Fruit fly (Drosophila melanogaster) whole organism, embryonic: ENCODE results near the gene plx.

ENCODE experiments used
- Atf3 ChIP-seq: fragments of 200-800 bp; sonication (Bioruptor generic); optimal IDR thresholded peaks from 3 replicates; lab custom pipeline; 2016; ENCODE audit warnings: missing biosample characterization, missing genetic modification characterization
- Awh ChIP-seq: fragments of 200-800 bp; sonication (Bioruptor generic); IDR thresholded peaks from 2 replicates; pipeline ENCODE4, ENCODE4 v1.3.6; 2022; ENCODE audit warnings: missing biosample characterization, missing genetic modification characterization
- B-H1 ChIP-seq: fragments of 200-800 bp; sonication (Bioruptor generic); IDR thresholded peaks from 3 replicates; pipeline ENCODE4 v1.3.6; 2022; ENCODE audit warnings: missing biosample characterization, missing genetic modification characterization
- Blimp-1 ChIP-seq: fragments of 200-800 bp; sonication (Bioruptor generic); optimal IDR thresholded peaks from 3 replicates; lab custom pipeline; 2018; ENCODE audit warnings: missing biosample characterization, missing genetic modification characterization, mild to moderate bottlenecking, moderate library complexity, missing genetic modification reagents
- CG11695 ChIP-seq: fragments of 200-800 bp; sonication (Bioruptor generic); IDR thresholded peaks from 3 replicates; pipeline ENCODE4 v1.3.6; 2022; ENCODE audit warnings: missing biosample characterization, missing genetic modification characterization
- CG12071 ChIP-seq: fragments of 200-800 bp; sonication (Bioruptor generic); optimal IDR thresholded peaks from 3 replicates; lab custom pipeline; 2018; ENCODE audit warnings: missing biosample characterization, mild to moderate bottlenecking, missing genetic modification characterization
- CG12744 ChIP-seq: fragments of 200-800 bp; sonication (Bioruptor generic); optimal IDR thresholded peaks from 2 replicates; lab custom pipeline; 2016; ENCODE audit warnings: missing biosample characterization, missing genetic modification characterization
- CG12769 ChIP-seq: fragments of 200-800 bp; sonication (Bioruptor generic); optimal IDR thresholded peaks from 2 replicates; lab custom pipeline; 2019; ENCODE audit warnings: missing biosample characterization, mild to moderate bottlenecking, missing genetic modification characterization, moderate library complexity
- CG15514 ChIP-seq: fragments of 200-800 bp; sonication (Bioruptor generic); optimal IDR thresholded peaks from 3 replicates; lab custom pipeline; 2017; ENCODE audit warnings: missing biosample characterization, missing genetic modification characterization, mild to moderate bottlenecking, moderate library complexity, missing genetic modification reagents
- CG16813 ChIP-seq: fragments of 200-800 bp; sonication (Bioruptor generic); IDR thresholded peaks from 3 replicates; pipeline ENCODE4 v1.3.6; 2022; ENCODE audit warnings: missing biosample characterization, missing genetic modification characterization; ENCODE audit not compliant: partially characterized antibody
- CG17385 ChIP-seq: fragments of 200-800 bp; sonication (Bioruptor generic); optimal IDR thresholded peaks from 3 replicates; lab custom pipeline; 2018; ENCODE audit warnings: missing biosample characterization, mild to moderate bottlenecking, missing genetic modification characterization
- CG1832 ChIP-seq: fragments of 200-800 bp; sonication (Bioruptor generic); optimal IDR thresholded peaks from 2 replicates; lab custom pipeline; 2017; ENCODE audit warnings: missing biosample characterization, mild to moderate bottlenecking, missing genetic modification characterization, inconsistent platforms
- CG2116 ChIP-seq: fragments of 200-800 bp; sonication (Bioruptor generic); optimal IDR thresholded peaks from 3 replicates; lab custom pipeline; 2018; ENCODE audit warnings: missing biosample characterization, mild to moderate bottlenecking, missing genetic modification characterization
- CG2120 ChIP-seq: fragments of 200-800 bp; sonication (Bioruptor generic); optimal IDR thresholded peaks from 3 replicates; lab custom pipeline; 2016; ENCODE audit warnings: missing biosample characterization, missing genetic modification characterization
- CG31224 ChIP-seq: fragments of 200-800 bp; sonication (Bioruptor generic); IDR thresholded peaks from 2 replicates; pipeline ENCODE4 v1.3.6; 2022; ENCODE audit warnings: missing biosample characterization, missing genetic modification characterization
- CG32532 ChIP-seq: fragments of 200-800 bp; sonication (Bioruptor generic); IDR thresholded peaks from 2 replicates; pipeline ENCODE4 v1.3.6; 2022; ENCODE audit warnings: missing biosample characterization, missing genetic modification characterization
- CG3281 ChIP-seq: fragments of 200-800 bp; sonication (Bioruptor generic); optimal IDR thresholded peaks from 3 replicates; lab custom pipeline; 2017; ENCODE audit warnings: missing biosample characterization, mild to moderate bottlenecking, missing genetic modification characterization
- CG34224 ChIP-seq: fragments of 200-800 bp; sonication (Bioruptor generic); IDR thresholded peaks from 3 replicates; pipeline ENCODE4 v1.3.6; 2022; ENCODE audit warnings: missing biosample characterization, missing genetic modification characterization; ENCODE audit not compliant: partially characterized antibody
- CG7372 ChIP-seq: fragments of 200-800 bp; sonication (Bioruptor generic); IDR thresholded peaks from 2 replicates; pipeline ENCODE4 v1.3.6; 2022; ENCODE audit warnings: missing biosample characterization, missing genetic modification characterization
- CG8281 ChIP-seq: fragments of 200-800 bp; sonication (Bioruptor generic); optimal IDR thresholded peaks from 2 replicates; lab custom pipeline; 2018; ENCODE audit warnings: missing biosample characterization, mild to moderate bottlenecking, missing genetic modification characterization, moderate library complexity
- CG8290 ChIP-seq, 3 experiments: fragments of 200-800 bp; sonication (Bioruptor generic); optimal IDR thresholded peaks; 2 replicates each; lab custom pipeline; 2016 to 2019; ENCODE audit warnings: missing biosample characterization in 3 of 3, missing genetic modification characterization in 3 of 3, mild to moderate bottlenecking in 2 of 3, moderate library complexity in 1 of 3
- CG8924 ChIP-seq: fragments of 200-800 bp; optimal IDR thresholded peaks from 3 replicates; lab custom pipeline; 2019; ENCODE audit warnings: missing biosample characterization, mild to moderate bottlenecking, missing genetic modification characterization, moderate library complexity
- CTCF ChIP-seq: fragments of 200-800 bp; sonication (Bioruptor generic); optimal IDR thresholded peaks from 2 replicates; lab custom pipeline; 2017; ENCODE audit warnings: missing biosample characterization, mild to moderate bottlenecking, missing genetic modification characterization, moderate library complexity
- Dip2 ChIP-seq: fragments of 200-800 bp; sonication (Bioruptor generic); IDR thresholded peaks from 2 replicates; pipeline ENCODE4 v1.3.6; 2022; ENCODE audit warnings: missing biosample characterization, missing genetic modification characterization
- Dp ChIP-seq: fragments of 200-800 bp; sonication (Bioruptor generic); optimal IDR thresholded peaks from 2 replicates; lab custom pipeline; 2018; ENCODE audit warnings: missing biosample characterization, mild to moderate bottlenecking, missing genetic modification characterization, moderate library complexity
- Fer1 ChIP-seq: fragments of 200-800 bp; sonication (Bioruptor generic); optimal IDR thresholded peaks from 2 replicates; lab custom pipeline; 2017; ENCODE audit warnings: missing biosample characterization, mild to moderate bottlenecking, missing genetic modification characterization
- Hr39 ChIP-seq: fragments of >200 bp; optimal IDR thresholded peaks from 2 replicates; lab custom pipeline; 2017
- Hr51 ChIP-seq, 2 experiments: fragments of 200-800 bp; sonication (Bioruptor generic); optimal IDR thresholded peaks; 2 replicates in 1 of 2; 3 replicates in 1 of 2; lab custom pipeline; 2016 to 2018; ENCODE audit warnings: missing biosample characterization in 2 of 2, missing genetic modification characterization in 2 of 2, mild to moderate bottlenecking in 1 of 2, moderate library complexity in 1 of 2
- Lhr ChIP-seq: fragments of 200-800 bp; sonication (Bioruptor generic); optimal IDR thresholded peaks from 3 replicates; lab custom pipeline; 2017; ENCODE audit warnings: mild to moderate bottlenecking, missing biosample characterization, missing genetic modification reagents, missing genetic modification characterization
- Med ChIP-seq: fragments of 200-800 bp; sonication (Bioruptor generic); peaks from one replicate; lab custom pipeline; 2016; ENCODE audit warnings: missing biosample characterization, missing genetic modification characterization, mild to moderate bottlenecking, inconsistent platforms, moderate library complexity
- Neu2 ChIP-seq: fragments of 200-800 bp; sonication (Bioruptor generic); optimal IDR thresholded peaks from 3 replicates; lab custom pipeline; 2016; ENCODE audit warnings: missing biosample characterization, missing genetic modification characterization, borderline replicate concordance
- NfI ChIP-seq: fragments of 200-800 bp; sonication (Bioruptor generic); optimal IDR thresholded peaks from 3 replicates; lab custom pipeline; 2018; ENCODE audit warnings: missing biosample characterization, mild to moderate bottlenecking, missing genetic modification characterization, moderate library complexity
- Optix ChIP-seq: fragments of 200-800 bp; sonication (Bioruptor generic); IDR thresholded peaks from 3 replicates; pipeline ENCODE4 v1.3.6; 2022; ENCODE audit warnings: missing biosample characterization, missing genetic modification characterization
- Ravus ChIP-seq: fragments of 200-800 bp; sonication (Bioruptor generic); IDR thresholded peaks from 2 replicates; pipeline ENCODE4 v1.3.6; 2022; ENCODE audit warnings: missing biosample characterization, missing genetic modification characterization
- Xrp1 ChIP-seq: fragments of 200-800 bp; sonication (Bioruptor generic); IDR thresholded peaks from 2 replicates; pipeline ENCODE4 v1.3.6; 2022; ENCODE audit warnings: missing biosample characterization, missing genetic modification characterization
- abd-A ChIP-seq: fragments of 200-800 bp; sonication (Bioruptor generic); optimal IDR thresholded peaks from 3 replicates; lab custom pipeline; 2019; ENCODE audit warnings: missing biosample characterization, mild to moderate bottlenecking, missing genetic modification characterization, moderate library complexity
- cas ChIP-seq: fragments of 200-800 bp; sonication (Bioruptor generic); IDR thresholded peaks from 2 replicates; pipeline ENCODE4 v1.3.6; 2022; ENCODE audit warnings: missing biosample characterization, missing genetic modification characterization
- chinmo ChIP-seq: fragments of 200-800 bp; sonication (Bioruptor generic); IDR thresholded peaks from 4 replicates; pipeline ENCODE4 v1.3.6; 2022; ENCODE audit warnings: missing biosample characterization, missing genetic modification characterization; ENCODE audit not compliant: partially characterized antibody
- chm ChIP-seq: fragments of 200-800 bp; sonication (Bioruptor generic); IDR thresholded peaks from 2 replicates; pipeline ENCODE4 v1.3.6; 2022; ENCODE audit warnings: missing biosample characterization, missing genetic modification characterization
- ci ChIP-seq: fragments of 200-800 bp; sonication (Bioruptor generic); IDR thresholded peaks from 3 replicates; pipeline ENCODE4 v1.3.6; 2022; ENCODE audit warnings: missing biosample characterization, missing genetic modification characterization
- disco-r ChIP-seq: fragments of 200-800 bp; sonication (Bioruptor generic); optimal IDR thresholded peaks from 2 replicates; lab custom pipeline; 2016; ENCODE audit warnings: missing biosample characterization, missing genetic modification characterization
- fd3F ChIP-seq: fragments of 200-800 bp; sonication (Bioruptor generic); optimal IDR thresholded peaks from 2 replicates; lab custom pipeline; 2018; ENCODE audit warnings: missing biosample characterization, mild to moderate bottlenecking, missing genetic modification characterization, moderate library complexity
- gcm ChIP-seq: fragments of 200-800 bp; sonication (Bioruptor generic); optimal IDR thresholded peaks from 2 replicates; lab custom pipeline; 2019; ENCODE audit warnings: missing biosample characterization, mild to moderate bottlenecking, missing genetic modification characterization, moderate library complexity
- grn ChIP-seq: fragments of 200-800 bp; sonication (Bioruptor generic); optimal IDR thresholded peaks from 3 replicates; lab custom pipeline; 2017; ENCODE audit warnings: missing biosample characterization, missing genetic modification characterization
- jing ChIP-seq: fragments of 200-800 bp; sonication (Bioruptor generic); optimal IDR thresholded peaks from 2 replicates; lab custom pipeline; 2018; ENCODE audit warnings: missing biosample characterization, mild to moderate bottlenecking, missing genetic modification characterization
- pita ChIP-seq: fragments of 200-800 bp; sonication (Bioruptor generic); optimal IDR thresholded peaks from 2 replicates; lab custom pipeline; 2017; ENCODE audit warnings: missing biosample characterization, mild to moderate bottlenecking, missing genetic modification characterization
- rib ChIP-seq: fragments of 200-800 bp; sonication (Bioruptor generic); IDR thresholded peaks from 2 replicates; pipeline ENCODE4 v1.3.6; 2022; ENCODE audit warnings: missing biosample characterization, missing genetic modification characterization
- sqz ChIP-seq: fragments of 200-800 bp; sonication (Bioruptor generic); optimal IDR thresholded peaks from 3 replicates; lab custom pipeline; 2018; ENCODE audit warnings: missing biosample characterization, mild to moderate bottlenecking, missing genetic modification characterization
- toy ChIP-seq: fragments of 200-800 bp; sonication (Bioruptor generic); IDR thresholded peaks from 2 replicates; pipeline ENCODE4 v1.3.6; 2022; ENCODE audit warnings: missing biosample characterization, missing genetic modification characterization
- wek ChIP-seq: fragments of 200-800 bp; sonication (Bioruptor generic); optimal IDR thresholded peaks from 3 replicates; lab custom pipeline; 2018; ENCODE audit warnings: missing biosample characterization, mild to moderate bottlenecking, missing genetic modification characterization, moderate library complexity
- yki ChIP-seq: fragments of >200 bp; optimal IDR thresholded peaks from 3 replicates; lab custom pipeline; 2018

plx gene

dm6 chr3R:5696384-5696783 lies 10.7 kb downstream of the plx start (continued):
- TF ChIP-seq CG16813 (GFP tag; lab: Robert Waterston, UW) (no peak), CG11695 (GFP tag; lab: Robert Waterston, UW) (no peak), CG12744 (GFP tag; lab: Kevin White, UChicago) (no peak), CG3281 (GFP tag; lab: Kevin White, UChicago) (no peak), CG12071 (GFP tag; lab: Kevin White, UChicago) (peak; percentile 12), Dp (GFP tag; lab: Kevin White, UChicago) (no peak), rib (no peak), fd3F (GFP tag; lab: Kevin White, UChicago) (no peak), NfI (no peak), CG31224 (GFP tag; lab: Robert Waterston, UW) (no peak), B-H1 (GFP tag; lab: Robert Waterston, UW) (no peak), chm (GFP tag; lab: Robert Waterston, UW) (no peak), Ravus (GFP tag; lab: Robert Waterston, UW) (no peak), abd-A (tag; lab: Kevin White, UChicago) (peak; percentile 61), CG2116 (GFP tag; lab: Kevin White, UChicago) (no peak), CG17385 (GFP tag; lab: Kevin White, UChicago) (peak; percentile 3), grn (GFP tag; lab: Kevin White, UChicago) (no peak), Lhr (GFP tag; lab: Kevin White, UChicago) (no peak), pita (GFP tag; lab: Kevin White, UChicago) (no peak), ci (GFP tag; lab: Robert Waterston, UW) (peak; percentile 67), Atf3 (GFP tag; lab: Kevin White, UChicago) (no peak), Fer1 (GFP tag; lab: Kevin White, UChicago) (peak; percentile 75), Awh (no peak), Dip2 (GFP tag; lab: Robert Waterston, UW) (no peak), sqz (GFP tag; lab: Kevin White, UChicago) (no peak), toy (GFP tag; lab: Robert Waterston, UW) (no peak), CG8924 (tag; lab: Kevin White, UChicago) (no peak), Hr51 (GFP tag; optimal IDR thresholded peaks at IDR 0.05; lab: Kevin White, UChicago) (no peak), jing (GFP tag; lab: Kevin White, UChicago) (no peak)

dm6 chr3R:5701104-5701503 lies 15.4 kb downstream of the plx start:
- peak; percentile 11 for TF ChIP-seq Hr39 (lab: Kevin White, UChicago)
- TF ChIP-seq CG8290 (GFP tag; optimal IDR thresholded peaks at IDR 0.05; lab: Kevin White, UChicago) = no peak
- TF ChIP-seq CG8290 (tag; optimal IDR thresholded peaks at IDR 0.05; lab: Kevin White, UChicago) = peak in 1 of 2 experiments; percentile 0
- TF ChIP-seq cas (GFP tag; lab: Robert Waterston, UW) = 0 out of 2 replicates have a peak, but pooled peaks have one; percentile 32
- TF ChIP-seq CG2120 (GFP tag; lab: Kevin White, UChicago) = no peak
- peak; percentile 14 for TF ChIP-seq CG12769 (tag; lab: Kevin White, UChicago)
- peak; percentile 7 for TF ChIP-seq Blimp-1 (GFP tag; lab: Kevin White, UChicago)
- TF ChIP-seq CG1832 (GFP tag; lab: Kevin White, UChicago) = peak; percentile 59
- TF ChIP-seq CTCF (GFP tag; lab: Kevin White, UChicago) = peak; percentile 13
- TF ChIP-seq gcm (GFP tag; lab: Kevin White, UChicago) = peak; percentile 93
- TF ChIP-seq wek (GFP tag; lab: Kevin White, UChicago) = peak; percentile 16
- TF ChIP-seq Neu2 = no peak
- no peak for TF ChIP-seq CG31224 (GFP tag; lab: Robert Waterston, UW)
- TF ChIP-seq Xrp1 (GFP tag; lab: Robert Waterston, UW) = 0 out of 2 replicates have a peak, but pooled peaks have one; percentile 9
- peak; percentile 31 for TF ChIP-seq yki (lab: Kevin White, UChicago)
- TF ChIP-seq CG15514 (GFP tag; lab: Kevin White, UChicago) = no peak
- peak; percentile 60 for TF ChIP-seq Med
- peak; percentile 36; the same call in 1 of the 2 replicates for TF ChIP-seq CG32532 (GFP tag; lab: Robert Waterston, UW)
- no peak for TF ChIP-seq Optix
- 0 out of 4 replicates have a peak, but pooled peaks have one; percentile 46 for TF ChIP-seq chinmo (GFP tag; lab: Robert Waterston, UW)
- TF ChIP-seq disco-r = no peak
- TF ChIP-seq CG8281 (tag; lab: Kevin White, UChicago) = peak; percentile 14
- 0 out of 3 replicates have a peak, but pooled peaks have one; percentile 29 for TF ChIP-seq CG34224
- peak; percentile 59; the same call in 1 of the 2 replicates for TF ChIP-seq CG7372 (GFP tag; lab: Robert Waterston, UW)
